Fruit fly (Drosophila melanogaster): ENCODE data around the gene CG15172.

The CG15172 gene

dm6 chr2L:19002959-19003371 is 19.3 kb upstream of the CG15172 start, which contains the start of gene CG31793 (continued):
- TF ChIP-seq CG12104 (GFP tag; optimal IDR thresholded peaks at IDR 0.05) (peak; percentile 10), sob (GFP tag; IDR thresholded peaks at IDR 0.05) (peak; percentile 41; the same call in 1 of the 2 replicates), Hr51 (GFP tag; optimal IDR thresholded peaks at IDR 0.05) (peak in 1 of 2 experiments; percentile 79), Abd-B (GFP tag; optimal IDR thresholded peaks at IDR 0.05) (no peak), grn (GFP tag; optimal IDR thresholded peaks at IDR 0.05) (no peak), CG16863 (GFP tag; optimal IDR thresholded peaks at IDR 0.05) (no peak), CG17361 (GFP tag; IDR thresholded peaks at IDR 0.05) (peak; percentile 68; the same call in 2 of the 3 replicates), HLH3B (GFP tag; IDR thresholded peaks at IDR 0.05) (peak; percentile 25; the same call in 1 of the 2 replicates), ci (GFP tag; IDR thresholded peaks at IDR 0.05) (peak; percentile 59; the same call in 2 of the 3 replicates), Fer2 (tag; optimal IDR thresholded peaks at IDR 0.05) (no peak), NFAT (GFP tag; IDR thresholded peaks at IDR 0.05) (peak; percentile 41; the same call in 1 of the 2 replicates), nmo (GFP tag; optimal IDR thresholded peaks at IDR 0.05) (peak; percentile 30), fd3F (GFP tag; optimal IDR thresholded peaks at IDR 0.05) (peak; percentile 45), Rfx (GFP tag; IDR thresholded peaks at IDR 0.05) (peak; percentile 46; the same call in 1 of the 2 replicates), CG30020 (tag; optimal IDR thresholded peaks at IDR 0.05) (peak; percentile 4), H2.0 (GFP tag; IDR thresholded peaks at IDR 0.05) (0 out of 2 replicates have a peak, but pooled peaks have one; percentile 22), Dek (tag; optimal IDR thresholded peaks at IDR 0.05) (peak; percentile 68), Hr3 (GFP tag; optimal IDR thresholded peaks at IDR 0.05) (peak; percentile 24), bsh (GFP tag; optimal IDR thresholded peaks at IDR 0.05) (peak; percentile 48 to 49), CG4854 (GFP tag; optimal IDR thresholded peaks at IDR 0.05) (no peak), CG9727 (GFP tag; optimal IDR thresholded peaks at IDR 0.05) (peak; percentile 51), Atf6 (GFP tag; IDR thresholded peaks at IDR 0.05) (peak; percentile 64), unpg (GFP tag; optimal IDR thresholded peaks at IDR 0.05) (peak; percentile 70), dpn (GFP tag; optimal IDR thresholded peaks at IDR 0.05) (peak in 1 of 2 experiments; percentile 32), slbo (GFP tag; IDR thresholded peaks at IDR 0.05) (peak; percentile 47; the same call in 1 of the 2 replicates), vvl (GFP tag; IDR thresholded peaks at IDR 0.05) (peak; percentile 49), lbe (GFP tag; optimal IDR thresholded peaks at IDR 0.05) (peak; percentile 54), Bteb2 (GFP tag; optimal IDR thresholded peaks at IDR 0.05) (no peak), lilli (GFP tag; optimal IDR thresholded peaks at IDR 0.05) (peak; percentile 25), sqz (GFP tag; optimal IDR thresholded peaks at IDR 0.05) (no peak), Asciz (GFP tag; optimal IDR thresholded peaks at IDR 0.05) (peak; percentile 39), her (GFP tag; optimal IDR thresholded peaks at IDR 0.05) (no peak), NK7.1 (GFP tag; optimal IDR thresholded peaks at IDR 0.05) (no peak), CG9876 (GFP tag; optimal IDR thresholded peaks at IDR 0.05) (no peak), Hmx (GFP tag; optimal IDR thresholded peaks at IDR 0.05) (no peak), CG13287 (GFP tag; IDR thresholded peaks at IDR 0.05; ENCODE audit: partially characterized antibody) (peak; percentile 45; the same call in 1 of the 2 replicates), CG31441 (GFP tag; IDR thresholded peaks at IDR 0.05) (peak; percentile 68), dmrt99B (tag; optimal IDR thresholded peaks at IDR 0.05) (peak; percentile 58), dysf (GFP tag; IDR thresholded peaks at IDR 0.05) (peak; percentile 20; the same call in 1 of the 3 replicates), salm (tag; optimal IDR thresholded peaks at IDR 0.05) (no peak), CG8388 (GFP tag; optimal IDR thresholded peaks at IDR 0.05) (peak; percentile 36), Blimp-1 (GFP tag; optimal IDR thresholded peaks at IDR 0.05) (no peak), CG7556 (GFP tag; optimal IDR thresholded peaks at IDR 0.05) (peak; percentile 72), tin (GFP tag; optimal IDR thresholded peaks at IDR 0.05) (peak; percentile 2), CG32532 (GFP tag; IDR thresholded peaks at IDR 0.05) (peak; percentile 71; the same call in 1 of the 2 replicates), CG16779 (GFP tag; IDR thresholded peaks at IDR 0.05) (peak; percentile 3; the same call in 1 of the 2 replicates), CG15514 (GFP tag; optimal IDR thresholded peaks at IDR 0.05) (peak; percentile 59), CG3065 (GFP tag; optimal IDR thresholded peaks at IDR 0.05) (no peak), Deaf1 (tag; optimal IDR thresholded peaks at IDR 0.05) (peak; percentile 42), CG30403 (GFP tag; optimal IDR thresholded peaks at IDR 0.05) (peak; percentile 50)
